Fruit fly (Drosophila melanogaster) whole organism, embryonic: ENCODE data around the gene mora.

Experiments used
- Atf6 ChIP-seq: fragments of 200-800 bp; sonication (Bioruptor generic); IDR thresholded peaks from 2 replicates; pipeline ENCODE4 v1.3.6; 2022; ENCODE audit warnings: missing biosample characterization, missing genetic modification characterization
- CG10543 ChIP-seq: fragments of 200-800 bp; sonication (Bioruptor generic); optimal IDR thresholded peaks from 3 replicates; lab custom pipeline; 2017; ENCODE audit warnings: missing biosample characterization, mild to moderate bottlenecking, missing genetic modification characterization, moderate library complexity
- CG10979 ChIP-seq: fragments of 200-800 bp; sonication (Bioruptor generic); optimal IDR thresholded peaks from 2 replicates; lab custom pipeline; 2018; ENCODE audit warnings: missing biosample characterization, mild to moderate bottlenecking, missing genetic modification characterization, moderate library complexity
- CG11247 ChIP-seq: fragments of 200-800 bp; sonication (Bioruptor generic); IDR thresholded peaks from 2 replicates; pipeline ENCODE4 v1.3.6; 2022; ENCODE audit warnings: missing biosample characterization, missing genetic modification characterization
- CG12219 ChIP-seq: fragments of 200-800 bp; sonication (Bioruptor generic); optimal IDR thresholded peaks from 3 replicates; lab custom pipeline; 2018; ENCODE audit warnings: missing biosample characterization, mild to moderate bottlenecking, missing genetic modification characterization
- CG12236 ChIP-seq: fragments of 200-800 bp; sonication (Bioruptor generic); optimal IDR thresholded peaks from 2 replicates; lab custom pipeline; 2016; ENCODE audit warnings: missing biosample characterization, missing genetic modification characterization
- CG12769 ChIP-seq: fragments of 200-800 bp; sonication (Bioruptor generic); optimal IDR thresholded peaks from 2 replicates; lab custom pipeline; 2019; ENCODE audit warnings: missing biosample characterization, mild to moderate bottlenecking, missing genetic modification characterization, moderate library complexity
- CG13296 ChIP-seq: fragments of 200-800 bp; sonication (Bioruptor generic); optimal IDR thresholded peaks from 3 replicates; lab custom pipeline; 2018; ENCODE audit warnings: missing biosample characterization, mild to moderate bottlenecking, missing genetic modification characterization
- CG14050 ChIP-seq: fragments of 200-800 bp; sonication (Bioruptor generic); IDR thresholded peaks from 3 replicates; pipeline ENCODE4 v1.3.6; 2022; ENCODE audit warnings: missing biosample characterization, missing genetic modification characterization
- CG2875 ChIP-seq: fragments of 200-800 bp; sonication (Bioruptor generic); optimal IDR thresholded peaks from 2 replicates; lab custom pipeline; 2017; ENCODE audit warnings: missing biosample characterization, mild to moderate bottlenecking, missing genetic modification characterization, missing genetic modification reagents
- CG32772 ChIP-seq: fragments of 200-800 bp; sonication (Bioruptor generic); IDR thresholded peaks from 2 replicates; pipeline ENCODE4 v1.3.6; 2022; ENCODE audit warnings: missing biosample characterization, missing genetic modification characterization
- CG33213 ChIP-seq: fragments of 200-800 bp; sonication (Bioruptor generic); optimal IDR thresholded peaks from 3 replicates; lab custom pipeline; 2016; ENCODE audit warnings: missing biosample characterization, missing genetic modification characterization
- CG34224 ChIP-seq: fragments of 200-800 bp; sonication (Bioruptor generic); IDR thresholded peaks from 3 replicates; pipeline ENCODE4 v1.3.6; 2022; ENCODE audit warnings: missing biosample characterization, missing genetic modification characterization; ENCODE audit not compliant: partially characterized antibody
- CG4404 ChIP-seq: fragments of 200-800 bp; sonication (Bioruptor generic); IDR thresholded peaks from 2 replicates; pipeline ENCODE4 v1.3.6; 2022; ENCODE audit warnings: missing biosample characterization, missing genetic modification characterization
- CG4730 ChIP-seq: fragments of 200-800 bp; sonication (Bioruptor generic); IDR thresholded peaks from 2 replicates; pipeline ENCODE4 v1.3.6; 2022; ENCODE audit warnings: missing biosample characterization, missing genetic modification characterization
- CG5245 ChIP-seq: fragments of 200-800 bp; sonication (Bioruptor generic); optimal IDR thresholded peaks from 3 replicates; lab custom pipeline; 2016; ENCODE audit warnings: missing biosample characterization, missing genetic modification characterization
- CG6683 ChIP-seq: fragments of 200-800 bp; sonication (Bioruptor generic); optimal IDR thresholded peaks from 2 replicates; lab custom pipeline; 2017; ENCODE audit warnings: missing biosample characterization, mild to moderate bottlenecking, missing genetic modification characterization, missing genetic modification reagents
- CTCF ChIP-seq: fragments of 200-800 bp; sonication (Bioruptor generic); optimal IDR thresholded peaks from 2 replicates; lab custom pipeline; 2017; ENCODE audit warnings: missing biosample characterization, mild to moderate bottlenecking, missing genetic modification characterization, moderate library complexity
- D19A ChIP-seq: fragments of 200-800 bp; optimal IDR thresholded peaks from 3 replicates; lab custom pipeline; 2019; ENCODE audit warnings: missing biosample characterization, mild to moderate bottlenecking, missing genetic modification characterization, moderate library complexity
- Deaf1 ChIP-seq: fragments of 200-800 bp; optimal IDR thresholded peaks from 3 replicates; lab custom pipeline; 2019; ENCODE audit warnings: missing biosample characterization, mild to moderate bottlenecking, missing genetic modification characterization, moderate library complexity
- Drgx ChIP-seq: fragments of 200-800 bp; sonication (Bioruptor generic); IDR thresholded peaks from 2 replicates; pipeline ENCODE4 v1.3.6; 2022; ENCODE audit warnings: missing biosample characterization, missing genetic modification characterization
- ERR ChIP-seq: fragments of 200-800 bp; sonication (Bioruptor generic); optimal IDR thresholded peaks from 2 replicates; lab custom pipeline; 2016; ENCODE audit warnings: missing biosample characterization, missing genetic modification characterization
- Elba2 ChIP-seq: fragments of 200-800 bp; sonication (Bioruptor generic); optimal IDR thresholded peaks from 3 replicates; lab custom pipeline; 2016; ENCODE audit warnings: missing biosample characterization, missing genetic modification characterization
- HLH54F ChIP-seq: fragments of 200-800 bp; sonication (Bioruptor generic); optimal IDR thresholded peaks from 3 replicates; lab custom pipeline; 2016; ENCODE audit warnings: missing biosample characterization, missing genetic modification characterization
- HLHmδ ChIP-seq: fragments of 200-800 bp; sonication (Bioruptor generic); optimal IDR thresholded peaks from 2 replicates; lab custom pipeline; 2018; ENCODE audit warnings: missing biosample characterization, mild to moderate bottlenecking, missing genetic modification characterization, moderate library complexity
- Lhr ChIP-seq: fragments of 200-800 bp; sonication (Bioruptor generic); optimal IDR thresholded peaks from 3 replicates; lab custom pipeline; 2017; ENCODE audit warnings: mild to moderate bottlenecking, missing biosample characterization, missing genetic modification reagents, missing genetic modification characterization
- NFAT ChIP-seq: fragments of 200-800 bp; sonication (Bioruptor generic); IDR thresholded peaks from 2 replicates; pipeline ENCODE4 v1.3.6; 2022; ENCODE audit warnings: missing biosample characterization, missing genetic modification characterization
- Pdp1 ChIP-seq, 2 experiments: fragments of 200-800 bp; sonication (Bioruptor generic); optimal IDR thresholded peaks; 3 replicates each; lab custom pipeline; 2016; ENCODE audit warnings: missing biosample characterization in 2 of 2, missing genetic modification characterization in 2 of 2, mild to moderate bottlenecking in 1 of 2, moderate library complexity in 1 of 2
- Six4 ChIP-seq: fragments of 200-800 bp; sonication (Bioruptor generic); optimal IDR thresholded peaks from 2 replicates; lab custom pipeline; 2016; ENCODE audit warnings: missing biosample characterization, missing genetic modification characterization
- Ssrp ChIP-seq: fragments of 200-800 bp; sonication (Bioruptor generic); optimal IDR thresholded peaks from 2 replicates; lab custom pipeline; 2018; ENCODE audit warnings: missing biosample characterization, mild to moderate bottlenecking, missing genetic modification characterization, moderate library complexity
- ac ChIP-seq: fragments of 200-800 bp; sonication (Bioruptor generic); optimal IDR thresholded peaks from 3 replicates; lab custom pipeline; 2017; ENCODE audit warnings: missing biosample characterization, mild to moderate bottlenecking, missing genetic modification characterization
- bigmax ChIP-seq: fragments of 200-800 bp; sonication (Bioruptor generic); optimal IDR thresholded peaks from 2 replicates; lab custom pipeline; 2018; ENCODE audit warnings: missing biosample characterization, mild to moderate bottlenecking, missing genetic modification characterization
- danr ChIP-seq: fragments of 200-800 bp; sonication (Bioruptor generic); IDR thresholded peaks from 2 replicates; pipeline ENCODE4 v1.3.6; 2022; ENCODE audit warnings: missing biosample characterization, missing genetic modification characterization
- dati ChIP-seq: fragments of 200-800 bp; sonication (Bioruptor generic); IDR thresholded peaks from 2 replicates; pipeline ENCODE4 v1.3.6; 2022; ENCODE audit warnings: missing biosample characterization, missing genetic modification characterization
- dmrt99B ChIP-seq: fragments of 200-800 bp; sonication (Bioruptor generic); optimal IDR thresholded peaks from 2 replicates; lab custom pipeline; 2018; ENCODE audit warnings: missing biosample characterization, mild to moderate bottlenecking, missing genetic modification characterization, moderate library complexity
- fu2 ChIP-seq: fragments of 200-800 bp; sonication (Bioruptor generic); optimal IDR thresholded peaks from 2 replicates; lab custom pipeline; 2016; ENCODE audit warnings: missing biosample characterization, missing genetic modification characterization
- gcm ChIP-seq: fragments of 200-800 bp; sonication (Bioruptor generic); optimal IDR thresholded peaks from 2 replicates; lab custom pipeline; 2019; ENCODE audit warnings: missing biosample characterization, mild to moderate bottlenecking, missing genetic modification characterization, moderate library complexity
- hbn ChIP-seq: fragments of 200-800 bp; sonication (Bioruptor generic); IDR thresholded peaks from 2 replicates; pipeline ENCODE4 v1.3.6; 2022; ENCODE audit warnings: missing biosample characterization, missing genetic modification characterization; ENCODE audit not compliant: partially characterized antibody
- ken ChIP-seq: fragments of 200-800 bp; sonication (Bioruptor generic); IDR thresholded peaks from 3 replicates; pipeline ENCODE4 v1.3.6; 2022; ENCODE audit warnings: missing biosample characterization, missing genetic modification characterization
- mirr ChIP-seq: fragments of 200-800 bp; sonication (Bioruptor generic); optimal IDR thresholded peaks from 3 replicates; lab custom pipeline; 2018; ENCODE audit warnings: missing biosample characterization, mild to moderate bottlenecking, missing genetic modification characterization
- nmo ChIP-seq: fragments of 200-800 bp; sonication (Bioruptor generic); optimal IDR thresholded peaks from 2 replicates; lab custom pipeline; 2018; ENCODE audit warnings: missing biosample characterization, mild to moderate bottlenecking, missing genetic modification characterization, moderate library complexity
- p53 ChIP-seq: fragments of 200-800 bp; sonication (Bioruptor generic); optimal IDR thresholded peaks from 2 replicates; lab custom pipeline; 2016; ENCODE audit warnings: missing biosample characterization, missing genetic modification characterization
- run ChIP-seq: fragments of 200-800 bp; sonication (Bioruptor generic); optimal IDR thresholded peaks from 3 replicates; lab custom pipeline; 2018; ENCODE audit warnings: missing biosample characterization, mild to moderate bottlenecking, missing genetic modification characterization
- sc ChIP-seq, 3 experiments: fragments of >200 bp in 2 of 3; fragments of 200-800 bp in 1 of 3; sonication (Bioruptor generic) in 1 of 3; optimal IDR thresholded peaks; 2 replicates in 2 of 3; 3 replicates in 1 of 3; lab custom pipeline; 2017; ENCODE audit warnings: mild to moderate bottlenecking in 1 of 3, missing biosample characterization in 1 of 3, missing genetic modification characterization in 1 of 3, missing genetic modification reagents in 1 of 3
- sna ChIP-seq: fragments of 200-800 bp; sonication (Bioruptor generic); IDR thresholded peaks from 2 replicates; pipeline ENCODE4 v1.3.6; 2022; ENCODE audit warnings: missing biosample characterization, missing genetic modification characterization; ENCODE audit not compliant: partially characterized antibody
- tap ChIP-seq: fragments of 200-800 bp; optimal IDR thresholded peaks from 3 replicates; lab custom pipeline; 2019; ENCODE audit warnings: missing biosample characterization, mild to moderate bottlenecking, missing genetic modification characterization, moderate library complexity
- toy ChIP-seq: fragments of 200-800 bp; sonication (Bioruptor generic); IDR thresholded peaks from 2 replicates; pipeline ENCODE4 v1.3.6; 2022; ENCODE audit warnings: missing biosample characterization, missing genetic modification characterization
- wdn ChIP-seq: fragments of 200-800 bp; sonication (Bioruptor generic); IDR thresholded peaks from 2 replicates; pipeline ENCODE4 v1.3.6; 2022; ENCODE audit warnings: missing biosample characterization, missing genetic modification characterization

mora gene

dm6 chr3R:24161173-24161811 is 24.9 kb upstream of the mora start, which contains the start of the genes Myo95E and TBC1d7 (continued):
- TF ChIP-seq wdn (peak; percentile 83), gcm (no peak), CG14050 (peak; percentile 80), nmo (GFP tag; lab: Kevin White, UChicago) (peak; percentile 95), CG12769 (tag; lab: Kevin White, UChicago) (no peak), dmrt99B (tag; lab: Kevin White, UChicago) (no peak), HLH54F (GFP tag; lab: Kevin White, UChicago) (peak; percentile 33), CG13296 (peak; percentile 81), CG4404 (GFP tag; lab: Robert Waterston, UW) (peak; percentile 91), Deaf1 (tag; lab: Kevin White, UChicago) (no peak), Drgx (peak; percentile 89), CG34224 (GFP tag; lab: Robert Waterston, UW) (peak; percentile 71; the same call in 2 of the 3 replicates), run (peak; percentile 72), CG12219 (GFP tag; lab: Kevin White, UChicago) (peak; percentile 63), Six4 (GFP tag; lab: Kevin White, UChicago) (peak; percentile 76), dati (GFP tag; lab: Robert Waterston, UW) (peak; percentile 50), mirr (GFP tag; lab: Kevin White, UChicago) (no peak), NFAT (GFP tag; lab: Robert Waterston, UW) (peak; percentile 87), ac (GFP tag; lab: Kevin White, UChicago) (no peak), fu2 (GFP tag; lab: Kevin White, UChicago) (no peak), sc (optimal IDR thresholded peaks at IDR 0.05; lab: Kevin White, UChicago) (no peak), sc (GFP tag; optimal IDR thresholded peaks at IDR 0.05; lab: Kevin White, UChicago) (peak; percentile 71), CG6683 (GFP tag; lab: Kevin White, UChicago) (peak; percentile 58), ken (GFP tag; lab: Robert Waterston, UW) (peak; percentile 92), CG10543 (GFP tag; lab: Kevin White, UChicago) (no peak), Atf6 (peak; percentile 96), CG11247 (GFP tag; lab: Robert Waterston, UW) (peak; percentile 86), D19A (peak; percentile 99), toy (peak; percentile 69), danr (GFP tag; lab: Robert Waterston, UW) (peak; percentile 95), CG5245 (GFP tag; lab: Kevin White, UChicago) (peak; percentile 71)

- no peak; the same call in none of the 3 replicates for TF ChIP-seq CG34224 (GFP tag; lab: Robert Waterston, UW)
- no peak for TF ChIP-seq CG2875 (GFP tag; lab: Kevin White, UChicago)
- TF ChIP-seq CG10979 (tag; lab: Kevin White, UChicago): no peak
- TF ChIP-seq HLHmδ (GFP tag; lab: Kevin White, UChicago): no peak
- no peak for TF ChIP-seq Ssrp (tag; lab: Kevin White, UChicago)
- TF ChIP-seq Pdp1 (GFP tag; optimal IDR thresholded peaks at IDR 0.05; lab: Kevin White, UChicago): peak in 1 of 2 experiments; percentile 97
- peak; percentile 94 for TF ChIP-seq Elba2 (GFP tag; lab: Kevin White, UChicago)
- TF ChIP-seq CG12236 (GFP tag; lab: Kevin White, UChicago): no peak
- no peak for TF ChIP-seq tap (tag; lab: Kevin White, UChicago)
- no peak for TF ChIP-seq Lhr
- TF ChIP-seq CG4730 (GFP tag; lab: Robert Waterston, UW): no peak
- no peak for TF ChIP-seq ERR (GFP tag; lab: Kevin White, UChicago)
- TF ChIP-seq CTCF (GFP tag; lab: Kevin White, UChicago): no peak
- no peak for TF ChIP-seq fu2 (GFP tag; lab: Kevin White, UChicago)
- no peak for TF ChIP-seq CG33213 (GFP tag; lab: Kevin White, UChicago)
- TF ChIP-seq p53: no peak
- TF ChIP-seq bigmax: peak; percentile 60
- TF ChIP-seq hbn (GFP tag; lab: Robert Waterston, UW): 0 out of 2 replicates have a peak, but pooled peaks have one; percentile 58
- TF ChIP-seq CG32772 (GFP tag; lab: Robert Waterston, UW): no peak
- TF ChIP-seq Deaf1 (tag; lab: Kevin White, UChicago): no peak
- TF ChIP-seq sna (GFP tag; lab: Robert Waterston, UW): peak; percentile 72
Observed at dm6 chr3R:24162774-24163555, 23.2 kb upstream of the mora start, which contains the start of gene mRpS24. Gene mRpS24 (minus strand): TSS chr3R:24163545.
